Worm (Caenorhabditis elegans) whole organism, early embryonic: Measurements from ENCODE around the gene pmk-2.

ENCODE experiments used
- B0310.2 ChIP-seq: sonication (generic microtip); optimal IDR thresholded peaks from 2 replicates; lab custom pipeline; 2016; ENCODE audit warnings: mild to moderate bottlenecking, missing genetic modification characterization, missing compliant biosample characterization
- aly-1 ChIP-seq: sonication (generic microtip); optimal IDR thresholded peaks from 2 replicates; lab custom pipeline; 2016; ENCODE audit warnings: missing genetic modification characterization, missing compliant biosample characterization
- ama-1 ChIP-seq: fragments of 150-350 bp; optimal IDR thresholded peaks from 2 replicates; lab custom pipeline; 2014
- ceh-36 ChIP-seq: sonication (generic microtip); optimal IDR thresholded peaks from 2 replicates; lab custom pipeline; 2016; ENCODE audit warnings: missing genetic modification characterization, inconsistent platforms, missing compliant biosample characterization
- hmbx-1 ChIP-seq: sonication (generic microtip); optimal IDR thresholded peaks from 2 replicates; lab custom pipeline; 2016; ENCODE audit warnings: mild to moderate bottlenecking, missing genetic modification characterization, missing compliant biosample characterization
- hmg-4 ChIP-seq: fragments of 200-800 bp; sonication (Bioruptor generic); optimal IDR thresholded peaks from 2 replicates; lab custom pipeline; 2018; ENCODE audit warnings: mild to moderate bottlenecking, missing genetic modification characterization, missing compliant biosample characterization
- hnd-1 ChIP-seq: sonication (generic microtip); optimal IDR thresholded peaks from 2 replicates; lab custom pipeline; 2016; ENCODE audit warnings: missing genetic modification characterization, missing compliant biosample characterization
- pes-1 ChIP-seq: fragments of 200-800 bp; sonication (Bioruptor generic); IDR thresholded peaks from 2 replicates; pipeline ENCODE4 v1.3.6; 2022; ENCODE audit warnings: missing genetic modification reagents, missing genetic modification characterization, missing compliant biosample characterization
- scrt-1 ChIP-seq: fragments of 200-800 bp; sonication (Bioruptor generic); IDR thresholded peaks from 2 replicates; pipeline ENCODE4 v1.3.6; 2022; ENCODE audit warnings: missing genetic modification characterization, missing compliant biosample characterization
- sea-1 ChIP-seq: fragments of 200-800 bp; sonication (Bioruptor generic); conservative IDR thresholded peaks from 2 replicates; pipeline ENCODE4 v1.3.6; 2022; ENCODE audit warnings: missing genetic modification characterization, missing compliant biosample characterization
- tbx-37 ChIP-seq: fragments of 200-800 bp; sonication (Bioruptor generic); conservative IDR thresholded peaks from 2 replicates; pipeline ENCODE4 v1.3.6; 2022; ENCODE audit warnings: missing genetic modification reagents, missing genetic modification characterization, missing compliant biosample characterization
- tra-4 ChIP-seq: sonication (generic microtip); optimal IDR thresholded peaks from 2 replicates; lab custom pipeline; 2017; ENCODE audit warnings: missing genetic modification characterization, missing compliant biosample characterization

DNA sequence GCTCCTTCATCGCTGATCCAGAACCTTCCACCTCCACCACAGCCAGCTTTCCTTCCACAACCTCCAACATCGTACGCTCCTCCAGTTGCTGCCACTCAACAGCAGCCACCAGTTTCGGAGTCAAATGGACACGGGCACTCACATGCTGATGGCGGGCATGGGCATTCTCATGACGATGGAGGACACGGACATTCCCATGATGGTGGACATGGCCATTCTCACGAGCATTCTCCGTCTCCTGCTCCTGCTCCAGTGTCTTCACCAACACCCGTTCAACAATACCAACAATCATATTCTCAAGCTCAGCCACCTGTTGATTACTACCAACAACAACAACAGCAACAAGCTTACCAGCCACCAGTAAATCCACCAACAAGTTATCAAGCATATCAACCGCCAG is 28.8 kb upstream of the pmk-2 start:
- TF ChIP-seq ama-1 (lab: Kevin White, UChicago): no peak
- no peak for TF ChIP-seq tbx-37 (GFP tag; lab: Robert Waterston, UW)
- no peak for TF ChIP-seq hmbx-1 (tag; lab: Kevin White, UChicago)
- no peak for TF ChIP-seq sea-1 (GFP tag; lab: Robert Waterston, UW)
- TF ChIP-seq B0310.2: no peak
- no peak for TF ChIP-seq hmg-4
- no peak for TF ChIP-seq scrt-1 (GFP tag; lab: Robert Waterston, UW)
- TF ChIP-seq hnd-1 (tag; lab: Kevin White, UChicago): no peak
- no peak for TF ChIP-seq tra-4
- no peak for TF ChIP-seq pes-1 (GFP tag; lab: Robert Waterston, UW)
- TF ChIP-seq aly-1 (tag; lab: Kevin White, UChicago): no peak
- TF ChIP-seq ceh-36 (tag; lab: Kevin White, UChicago): no peak
